Worm (Caenorhabditis elegans): Measurements from ENCODE around the gene Y41E3.1.

- TF ChIP-seq ceh-13 (GFP tag; optimal IDR thresholded peaks at IDR 0.05) (no peak), sea-1 (GFP tag; conservative IDR thresholded peaks at IDR 0.05) (no peak), B0310.2 (tag; optimal IDR thresholded peaks at IDR 0.05) (no peak), pes-1 (GFP tag; IDR thresholded peaks at IDR 0.05) (no peak)
Measured at ce11 chrIV:14959375-14959774, 701 bp upstream of the Y41E3.1 start.

Data from whole organism, early embryonic.